Fruit fly (Drosophila melanogaster): ENCODE measurements around the gene Spg7.

DNA sequence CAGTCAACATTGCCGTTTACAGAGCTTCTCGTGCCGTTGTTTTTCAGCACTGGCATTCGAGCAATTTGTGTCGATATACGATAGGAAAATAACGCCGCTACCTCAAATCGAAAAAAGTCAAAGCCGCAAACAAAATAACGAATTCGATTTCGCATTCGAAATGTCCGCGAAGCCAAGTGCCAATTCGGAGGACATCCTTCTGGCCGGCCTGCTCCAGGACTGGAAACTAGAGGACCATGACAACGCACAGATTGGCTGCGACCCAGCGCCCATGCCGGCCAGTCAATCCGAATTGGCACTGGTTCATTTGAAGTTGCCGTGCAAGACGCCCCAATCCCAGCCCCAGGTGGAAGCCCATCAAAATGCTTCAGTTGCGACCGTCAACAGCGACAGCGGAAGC, 16.7 kb upstream of the Spg7 start:
- no peak for TF ChIP-seq Myc (optimal IDR thresholded peaks at IDR 0.05)
- TF ChIP-seq dl (GFP tag; optimal IDR thresholded peaks at IDR 0.05; ENCODE audit: insufficient read depth in 1 of 2, partially characterized antibody in 2 of 2), result no peak
- TF ChIP-seq Jra (GFP tag; optimal IDR thresholded peaks at IDR 0.05), result no peak
- TF ChIP-seq Sp1 (GFP tag; optimal IDR thresholded peaks at IDR 0.05), result no peak
- TF ChIP-seq sage (GFP tag; optimal IDR thresholded peaks at IDR 0.05), result no peak
- TF ChIP-seq Hr83 (GFP tag; optimal IDR thresholded peaks at IDR 0.05; ENCODE audit: poor library complexity, severe bottlenecking), result no peak
- TF ChIP-seq pan (optimal IDR thresholded peaks at IDR 0.05), result no peak
- TF ChIP-seq Dfd (GFP tag; optimal IDR thresholded peaks at IDR 0.05), result no peak
- TF ChIP-seq Rel (GFP tag; optimal IDR thresholded peaks at IDR 0.05), result no peak
- TF ChIP-seq Rel (tag; optimal IDR thresholded peaks at IDR 0.05), result no peak
- TF ChIP-seq br (GFP tag; optimal IDR thresholded peaks at IDR 0.05), result no peak
- no peak for TF ChIP-seq GATAd (GFP tag; optimal IDR thresholded peaks at IDR 0.05)
- no peak for TF ChIP-seq CrebA (GFP tag; optimal IDR thresholded peaks at IDR 0.05; ENCODE audit: borderline replicate concordance)

Measured in whole organism, wandering third instar larva.